Worm (Caenorhabditis elegans) whole organism, early embryonic: ENCODE results near the gene arrd-6.

Source experiments
- B0310.2 ChIP-seq: sonication (generic microtip); optimal IDR thresholded peaks from 2 replicates; lab custom pipeline; 2016; ENCODE audit warnings: mild to moderate bottlenecking, missing genetic modification characterization, missing compliant biosample characterization
- F13C5.2 ChIP-seq: sonication (generic microtip); optimal IDR thresholded peaks from 2 replicates; lab custom pipeline; 2017; ENCODE audit warnings: mild to moderate bottlenecking, missing genetic modification characterization, inconsistent platforms, missing compliant biosample characterization
- ama-1 ChIP-seq: fragments of 150-350 bp; optimal IDR thresholded peaks from 2 replicates; lab custom pipeline; 2014
- hmbx-1 ChIP-seq: sonication (generic microtip); optimal IDR thresholded peaks from 2 replicates; lab custom pipeline; 2016; ENCODE audit warnings: mild to moderate bottlenecking, missing genetic modification characterization, missing compliant biosample characterization
- hmg-4 ChIP-seq: fragments of 200-800 bp; sonication (Bioruptor generic); optimal IDR thresholded peaks from 2 replicates; lab custom pipeline; 2018; ENCODE audit warnings: mild to moderate bottlenecking, missing genetic modification characterization, missing compliant biosample characterization
- scrt-1 ChIP-seq: fragments of 200-800 bp; sonication (Bioruptor generic); IDR thresholded peaks from 2 replicates; pipeline ENCODE4 v1.3.6; 2022; ENCODE audit warnings: missing genetic modification characterization, missing compliant biosample characterization

ce11 chrII:11129517-11129916, 13.0 kb upstream of the arrd-6 start, which contains the start of gene F40F8.12:
- TF ChIP-seq ama-1 (lab: Kevin White, UChicago), result no peak
- TF ChIP-seq scrt-1 (GFP tag; lab: Robert Waterston, UW), result no peak
- TF ChIP-seq hmbx-1, result no peak
- no peak for TF ChIP-seq hmg-4 (GFP tag; lab: Kevin White, UChicago)
- TF ChIP-seq F13C5.2 (tag; lab: Kevin White, UChicago), result no peak
- TF ChIP-seq B0310.2 (tag; lab: Kevin White, UChicago), result no peak
